Fruit fly (Drosophila melanogaster): ENCODE results near the gene btn.

Gene btn

DNA sequence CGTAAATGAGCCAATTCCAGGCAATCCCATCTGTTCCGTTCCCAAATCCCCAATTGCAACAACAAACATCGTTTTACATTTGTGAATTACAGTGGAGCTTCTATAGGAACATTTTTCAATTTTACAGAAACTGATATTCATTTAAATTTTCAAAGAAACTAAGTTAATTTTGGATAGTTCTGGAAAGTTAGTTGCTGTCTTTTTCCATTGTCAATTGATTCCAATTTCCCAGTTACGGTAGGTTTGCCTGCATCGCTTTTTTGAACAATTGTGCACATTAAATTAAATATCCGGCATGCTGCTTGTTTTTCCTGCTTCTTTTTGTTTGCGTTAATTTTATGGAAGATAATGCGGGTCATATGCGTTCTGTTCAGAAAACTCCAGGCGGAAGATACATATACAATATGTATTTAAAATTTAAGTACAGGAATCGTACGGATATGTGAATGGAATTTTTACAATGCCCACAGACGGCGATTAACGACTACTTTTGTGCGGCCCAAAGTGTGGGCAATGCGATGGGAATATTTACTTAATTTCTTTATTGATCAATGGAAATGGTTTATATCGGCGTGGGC lies 41.6 kb upstream of the btn start (continued):
- peak; percentile 3 for TF ChIP-seq Ssrp (tag; optimal IDR thresholded peaks at IDR 0.05)
- TF ChIP-seq H2.0 (GFP tag; IDR thresholded peaks at IDR 0.05), result peak; percentile 43
- peak; percentile 13 for TF ChIP-seq CG12659 (GFP tag; optimal IDR thresholded peaks at IDR 0.05)
- no peak for TF ChIP-seq CG10147 (GFP tag; optimal IDR thresholded peaks at IDR 0.05)
- TF ChIP-seq CG9932 (GFP tag; IDR thresholded peaks at IDR 0.05), result peak; percentile 68
- peak; percentile 13; the same call in 1 of the 2 replicates for TF ChIP-seq E2f2 (GFP tag; IDR thresholded peaks at IDR 0.05)
- no peak for TF ChIP-seq Opbp (GFP tag; IDR thresholded peaks at IDR 0.05; ENCODE audit: partially characterized antibody)
- TF ChIP-seq grau (tag; optimal IDR thresholded peaks at IDR 0.05), result peak; percentile 87
- TF ChIP-seq CG8924 (tag; optimal IDR thresholded peaks at IDR 0.05), result no peak
- peak; percentile 39 for TF ChIP-seq Oli (tag; optimal IDR thresholded peaks at IDR 0.05)
- peak; percentile 50 for TF ChIP-seq HLH54F (GFP tag; optimal IDR thresholded peaks at IDR 0.05)
- TF ChIP-seq sim (GFP tag; IDR thresholded peaks at IDR 0.05), result no peak
- no peak for TF ChIP-seq CG2875 (GFP tag; optimal IDR thresholded peaks at IDR 0.05)
- TF ChIP-seq CG10209 (GFP tag; optimal IDR thresholded peaks at IDR 0.05), result peak; percentile 19
- no peak for TF ChIP-seq mld (GFP tag; IDR thresholded peaks at IDR 0.05; ENCODE audit: partially characterized antibody)
- TF ChIP-seq Sry-β (GFP tag; optimal IDR thresholded peaks at IDR 0.05), result no peak
- TF ChIP-seq CG15269 (tag; optimal IDR thresholded peaks at IDR 0.05), result peak; percentile 62
- peak; percentile 28 for TF ChIP-seq CG12155 (GFP tag; optimal IDR thresholded peaks at IDR 0.05)
- TF ChIP-seq fd3F (GFP tag; optimal IDR thresholded peaks at IDR 0.05), result peak; percentile 37
- TF ChIP-seq Chrac-16 (GFP tag; optimal IDR thresholded peaks at IDR 0.05), result peak; percentile 14
- peak; percentile 46; the same call in 1 of the 2 replicates for TF ChIP-seq seq (GFP tag; IDR thresholded peaks at IDR 0.05)
- peak; percentile 48 for TF ChIP-seq CG12391 (tag; optimal IDR thresholded peaks at IDR 0.05)
- peak; percentile 2 for TF ChIP-seq fu2 (GFP tag; optimal IDR thresholded peaks at IDR 0.05)
- TF ChIP-seq lbe (GFP tag; optimal IDR thresholded peaks at IDR 0.05), result no peak
- peak; percentile 20 for TF ChIP-seq CG9437 (GFP tag; optimal IDR thresholded peaks at IDR 0.05)
- TF ChIP-seq Jarid2 (GFP tag; optimal IDR thresholded peaks at IDR 0.05), result no peak
- TF ChIP-seq chm (GFP tag; IDR thresholded peaks at IDR 0.05), result no peak
- TF ChIP-seq CG5953 (GFP tag; IDR thresholded peaks at IDR 0.05), result no peak
- no peak for TF ChIP-seq CG3407 (GFP tag; optimal IDR thresholded peaks at IDR 0.05)
- TF ChIP-seq dpn (GFP tag; optimal IDR thresholded peaks at IDR 0.05), result peak; percentile 31 to 32
- TF ChIP-seq so (GFP tag; IDR thresholded peaks at IDR 0.05), result peak; percentile 24; the same call in 1 of the 3 replicates
- TF ChIP-seq lilli (GFP tag; optimal IDR thresholded peaks at IDR 0.05), result peak; percentile 57
- TF ChIP-seq hkb (optimal IDR thresholded peaks at IDR 0.05), result no peak
- peak; percentile 70 for TF ChIP-seq hkb (GFP tag; IDR thresholded peaks at IDR 0.05)
- peak; percentile 22 for TF ChIP-seq Dek (tag; optimal IDR thresholded peaks at IDR 0.05)
- TF ChIP-seq chif (GFP tag; optimal IDR thresholded peaks at IDR 0.05), result peak in 1 of 2 experiments; percentile 43
- peak; percentile 14 for TF ChIP-seq CG12942 (GFP tag; optimal IDR thresholded peaks at IDR 0.05)
- TF ChIP-seq CG17385 (GFP tag; optimal IDR thresholded peaks at IDR 0.05), result peak; percentile 50
- peak; percentile 12 for TF ChIP-seq CG13624 (GFP tag; optimal IDR thresholded peaks at IDR 0.05)
- TF ChIP-seq PHDP (tag; optimal IDR thresholded peaks at IDR 0.05), result peak; percentile 34
- TF ChIP-seq bsh (GFP tag; optimal IDR thresholded peaks at IDR 0.05), result peak in 1 of 2 experiments; percentile 49
- TF ChIP-seq slbo (GFP tag; IDR thresholded peaks at IDR 0.05), result peak; percentile 78
- TF ChIP-seq CG7839 (tag; optimal IDR thresholded peaks at IDR 0.05), result peak; percentile 20
- peak; percentile 33 for TF ChIP-seq lab (GFP tag; optimal IDR thresholded peaks at IDR 0.05)
- peak; percentile 31; the same call in 1 of the 2 replicates for TF ChIP-seq Atf6 (GFP tag; IDR thresholded peaks at IDR 0.05)
- no peak for TF ChIP-seq Dip2 (GFP tag; IDR thresholded peaks at IDR 0.05)

Measured in whole organism, embryonic.